Worm (Caenorhabditis elegans): Measurements from ENCODE around the gene fib-1.

fib-1 gene

ce11 chrV:15016795-15017429, 14.9 kb upstream of the fib-1 start:
- TF ChIP-seq madf-5 (GFP tag; IDR thresholded peaks at IDR 0.05) (no peak), mxl-3 (GFP tag; optimal IDR thresholded peaks at IDR 0.05) (peak; percentile 1), mdl-1 (tag; optimal IDR thresholded peaks at IDR 0.05) (peak in 1 of 2 experiments; percentile 1), nhr-6 (tag; optimal IDR thresholded peaks at IDR 0.05) (peak; percentile 33), jun-1 (tag; optimal IDR thresholded peaks at IDR 0.05) (no peak), mep-1 (tag; optimal IDR thresholded peaks at IDR 0.05) (no peak)

DNA sequence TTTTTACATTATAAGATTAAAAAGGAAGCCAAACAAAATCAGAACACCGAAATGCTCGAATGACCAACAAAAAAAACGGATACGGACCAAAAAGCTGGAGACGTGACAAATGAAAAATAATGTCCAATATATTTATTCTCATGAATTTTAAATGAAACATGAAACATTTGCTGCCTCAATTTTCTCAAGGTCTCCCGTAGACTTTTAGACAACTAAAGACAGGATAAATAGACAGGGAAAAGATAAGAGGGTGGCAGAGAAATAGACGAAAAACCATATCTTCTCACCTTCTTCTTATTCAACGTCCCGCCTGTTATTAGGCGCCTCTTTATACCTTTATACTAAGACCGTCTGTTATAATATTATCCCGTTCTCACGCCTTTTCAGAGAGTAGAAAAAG, 13.8 kb upstream of the fib-1 start:
- TF ChIP-seq aha-1 (tag) (peak; percentile 83), nhr-41 (GFP tag; IDR thresholded peaks at IDR 0.05) (no peak), snpc-4 (tag; optimal IDR thresholded peaks at IDR 0.05) (no peak), F10B5.3 (tag; optimal IDR thresholded peaks at IDR 0.05) (no peak), hif-1 (tag; optimal IDR thresholded peaks at IDR 0.05) (peak in 1 of 2 experiments; percentile 25)

ce11 chrV:15014164-15014563, 12.1 kb upstream of the fib-1 start, which contains the start of gene obr-2:
Gene obr-2, minus strand, starts transcription at chrV:15014264.
- no peak for TF ChIP-seq fos-1 (tag; optimal IDR thresholded peaks at IDR 0.05)
- TF ChIP-seq nhr-25 (tag; optimal IDR thresholded peaks at IDR 0.05; ENCODE audit: borderline replicate concordance, insufficient read depth), result no peak
- TF ChIP-seq mdt-29 (GFP tag; IDR thresholded peaks at IDR 0.05), result no peak
- TF ChIP-seq hmg-1.1 (GFP tag; IDR thresholded peaks at IDR 0.05), result no peak
- no peak for TF ChIP-seq jun-1 (tag; optimal IDR thresholded peaks at IDR 0.05)
- TF ChIP-seq D1046.2 (GFP tag; IDR thresholded peaks at IDR 0.05), result no peak
- TF ChIP-seq nhr-48 (tag; optimal IDR thresholded peaks at IDR 0.05), result no peak
- TF ChIP-seq daf-19 (GFP tag; conservative IDR thresholded peaks at IDR 0.05), result no peak
- no peak for TF ChIP-seq lin-13 (GFP tag; optimal IDR thresholded peaks at IDR 0.05)
- no peak for TF ChIP-seq aly-2 (tag; optimal IDR thresholded peaks at IDR 0.05)
- no peak for TF ChIP-seq nhr-42 (GFP tag; IDR thresholded peaks at IDR 0.05)
- TF ChIP-seq egl-43 (GFP tag; IDR thresholded peaks at IDR 0.05), result no peak
- no peak for TF ChIP-seq zfp-2 (tag; optimal IDR thresholded peaks at IDR 0.05)
- TF ChIP-seq ztf-7 (tag; optimal IDR thresholded peaks at IDR 0.05), result no peak
- no peak for TF ChIP-seq dmd-8 (GFP tag; IDR thresholded peaks at IDR 0.05)
- TF ChIP-seq ceh-82 (tag; optimal IDR thresholded peaks at IDR 0.05), result no peak
- TF ChIP-seq F26F4.8 (GFP tag; conservative IDR thresholded peaks at IDR 0.05), result no peak

ce11 chrV:15013328-15013727, 11.3 kb upstream of the fib-1 start:
- TF ChIP-seq hmg-1.1 (GFP tag; IDR thresholded peaks at IDR 0.05) (no peak), aha-1 (tag) (peak; percentile 90), jun-1 (tag; optimal IDR thresholded peaks at IDR 0.05) (no peak)

ce11 chrV:15012542-15013301, 10.7 kb upstream of the fib-1 start:
- TF ChIP-seq hlh-30 (tag; optimal IDR thresholded peaks at IDR 0.05; ENCODE audit: insufficient read depth) (peak; percentile 29), T20F7.1 (GFP tag; optimal IDR thresholded peaks at IDR 0.05) (peak; percentile 17), aha-1 (tag) (peak; percentile 46), ceh-44 (GFP tag; IDR thresholded peaks at IDR 0.05) (0 out of 2 replicates have a peak, but pooled peaks have one; percentile 19), nhr-48 (tag; optimal IDR thresholded peaks at IDR 0.05) (peak; percentile 40), snpc-1.2 (GFP tag; IDR thresholded peaks at IDR 0.05) (0 out of 2 replicates have a peak, but pooled peaks have one; percentile 43), hmg-1.1 (GFP tag; IDR thresholded peaks at IDR 0.05) (peak; percentile 17; the same call in 1 of the 2 replicates), unc-39 (tag; optimal IDR thresholded peaks at IDR 0.05) (no peak), mes-2 (tag; optimal IDR thresholded peaks at IDR 0.05; ENCODE audit: poor library complexity, severe bottlenecking) (peak; percentile 26), lin-38 (GFP tag; IDR thresholded peaks at IDR 0.05) (peak; percentile 66), T26A8.4 (GFP tag; IDR thresholded peaks at IDR 0.05) (peak; percentile 40; the same call in 1 of the 2 replicates), aly-2 (tag; optimal IDR thresholded peaks at IDR 0.05) (no peak), nhr-6 (tag; optimal IDR thresholded peaks at IDR 0.05) (no peak), unc-62 (GFP tag; optimal IDR thresholded peaks at IDR 0.05 in 1 of 2) (peak in 1 of 2 experiments; percentile 60), unc-62 (tag; optimal IDR thresholded peaks at IDR 0.05) (no peak), daf-16 (GFP tag; optimal IDR thresholded peaks at IDR 0.05) (no peak), daf-16 (tag; optimal IDR thresholded peaks at IDR 0.05) (no peak), nhr-10 (tag; optimal IDR thresholded peaks at IDR 0.05) (no peak), vab-7 (GFP tag; IDR thresholded peaks at IDR 0.05) (peak; percentile 60), zag-1 (tag; optimal IDR thresholded peaks at IDR 0.05) (no peak), mdl-1 (tag; optimal IDR thresholded peaks at IDR 0.05) (no peak), nhr-42 (GFP tag; IDR thresholded peaks at IDR 0.05) (0 out of 2 replicates have a peak, but pooled peaks have one; percentile 14)
